Worm (Caenorhabditis elegans) whole organism, L1 larva: ENCODE data around the gene sup-35.

Experiments used
- C04F5.9 ChIP-seq: sonication (generic microtip); optimal IDR thresholded peaks from 2 replicates; lab custom pipeline; 2016; ENCODE audit warnings: missing genetic modification characterization, missing compliant biosample characterization
- C16A3.4 ChIP-seq: fragments of 150-350 bp; optimal IDR thresholded peaks from 2 replicates; lab custom pipeline; 2014; ENCODE audit warnings: missing biosample characterization, missing genetic modification characterization
- C34B4.2 ChIP-seq: sonication (generic microtip); optimal IDR thresholded peaks from 2 replicates; lab custom pipeline; 2017; ENCODE audit warnings: mild to moderate bottlenecking, missing genetic modification characterization, missing compliant biosample characterization
- Y116A8C.19 ChIP-seq: sonication (generic microtip); optimal IDR thresholded peaks from 2 replicates; lab custom pipeline; 2016; ENCODE audit warnings: missing compliant biosample characterization, missing genetic modification characterization, borderline replicate concordance
- aha-1 ChIP-seq: fragments of 150-350 bp; optimal IDR thresholded peaks from 2 replicates; lab custom pipeline; 2014; ENCODE audit warnings: missing biosample characterization, missing genetic modification characterization
- blmp-1 ChIP-seq: fragments of 150-350 bp; optimal IDR thresholded peaks from 2 replicates; lab custom pipeline; 2014; ENCODE audit warnings: missing biosample characterization, missing genetic modification characterization
- ceh-63 ChIP-seq: fragments of 200-800 bp; sonication (Bioruptor generic); optimal IDR thresholded peaks from 2 replicates; lab custom pipeline; 2018; ENCODE audit warnings: mild to moderate bottlenecking, missing genetic modification characterization, missing compliant biosample characterization
- ceh-82 ChIP-seq, 3 experiments: fragments of 150-350 bp in 1 of 3; sonication (generic microtip) in 2 of 3; optimal IDR thresholded peaks; 2 replicates each; lab custom pipeline; 2014 to 2017; ENCODE audit warnings: missing biosample characterization in 3 of 3, missing genetic modification characterization in 3 of 3
- ceh-90 ChIP-seq: sonication (generic microtip); optimal IDR thresholded peaks from 2 replicates; lab custom pipeline; 2016; ENCODE audit warnings: missing genetic modification characterization, missing compliant biosample characterization
- dpl-1 ChIP-seq, 3 experiments: fragments of 150-350 bp in 2 of 3; sonication (generic microtip) in 1 of 3; optimal IDR thresholded peaks; 2 replicates each; lab custom pipeline; 2014 to 2017; ENCODE audit warnings: missing biosample characterization in 3 of 3, missing genetic modification characterization in 3 of 3, missing genetic modification reagents in 3 of 3
- dsc-1 ChIP-seq: sonication (generic microtip); optimal IDR thresholded peaks from 2 replicates; lab custom pipeline; 2016; ENCODE audit warnings: mild to moderate bottlenecking, missing genetic modification characterization, missing compliant biosample characterization
- efl-1 ChIP-seq, 4 experiments: fragments of 150-350 bp; optimal IDR thresholded peaks in 3 of 4; peaks in 1 of 4; 1 replicate in 1 of 4; 2 replicates in 3 of 4; lab custom pipeline; 2014; ENCODE audit warnings: missing biosample characterization in 2 of 4, missing genetic modification characterization in 2 of 4, missing genetic modification reagents in 2 of 4
- egl-13 ChIP-seq: sonication (generic microtip); optimal IDR thresholded peaks from 2 replicates; lab custom pipeline; 2016; ENCODE audit warnings: missing genotype, missing genetic modification reagents, missing genetic modification characterization, missing compliant biosample characterization
- elt-3 ChIP-seq, 6 experiments: fragments of 150-350 bp in 1 of 6; sonication (generic microtip); optimal IDR thresholded peaks; 2 replicates each; lab custom pipeline; 2017 to 2018; ENCODE audit warnings: missing biosample characterization in 6 of 6, missing genetic modification characterization in 6 of 6, inconsistent platforms in 1 of 6
- ets-5 ChIP-seq: fragments of 200-800 bp; sonication (Bioruptor generic); IDR thresholded peaks from 2 replicates; pipeline ENCODE4 v1.3.6; 2022; ENCODE audit warnings: missing genetic modification characterization, missing compliant biosample characterization
- fkh-8 ChIP-seq: sonication (generic microtip); optimal IDR thresholded peaks from 2 replicates; lab custom pipeline; 2016; ENCODE audit warnings: mild to moderate bottlenecking, missing genetic modification characterization, missing compliant biosample characterization
- hlh-17 ChIP-seq: fragments of 200-800 bp; sonication (Bioruptor generic); optimal IDR thresholded peaks from 2 replicates; lab custom pipeline; 2018; ENCODE audit warnings: missing genetic modification characterization, mild to moderate bottlenecking, missing compliant biosample characterization, moderate library complexity, borderline replicate concordance
- hlh-4 ChIP-seq: sonication (generic microtip); optimal IDR thresholded peaks from 2 replicates; lab custom pipeline; 2016; ENCODE audit warnings: mild to moderate bottlenecking, missing genetic modification characterization, missing compliant biosample characterization
- irx-1 ChIP-seq: sonication (generic microtip); optimal IDR thresholded peaks from 2 replicates; lab custom pipeline; 2016; ENCODE audit warnings: missing genetic modification characterization, missing compliant biosample characterization
- jun-1 ChIP-seq: fragments of 150-350 bp; optimal IDR thresholded peaks from 2 replicates; lab custom pipeline; 2014; ENCODE audit warnings: missing biosample characterization, missing genetic modification reagents, missing genetic modification characterization
- lin-15B ChIP-seq: fragments of 150-350 bp; sonication (generic microtip); optimal IDR thresholded peaks from 3 replicates; lab custom pipeline; 2014; ENCODE audit warnings: missing biosample characterization, missing genetic modification characterization
- lin-35 ChIP-seq, 2 experiments: fragments of 150-350 bp; optimal IDR thresholded peaks; 2 replicates each; lab custom pipeline; 2014; ENCODE audit warnings: missing biosample characterization in 2 of 2, missing genetic modification characterization in 2 of 2, missing genetic modification reagents in 2 of 2
- lsy-2 ChIP-seq, 2 experiments: fragments of 150-350 bp; optimal IDR thresholded peaks; 2 replicates each; lab custom pipeline; 2014; ENCODE audit warnings: missing biosample characterization in 2 of 2, missing genetic modification characterization in 2 of 2
- mdl-1 ChIP-seq, 2 experiments: fragments of 150-350 bp; optimal IDR thresholded peaks; 2 replicates each; lab custom pipeline; 2014 to 2017; ENCODE audit warnings: missing biosample characterization in 2 of 2, missing genetic modification characterization in 2 of 2, inconsistent platforms in 1 of 2
- nhr-11 ChIP-seq: fragments of 150-350 bp; optimal IDR thresholded peaks from 2 replicates; lab custom pipeline; 2014; ENCODE audit warnings: missing biosample characterization, missing genetic modification characterization
- nhr-20 ChIP-seq: sonication (generic microtip); optimal IDR thresholded peaks from 2 replicates; lab custom pipeline; 2016; ENCODE audit warnings: mild to moderate bottlenecking, missing genetic modification characterization, missing compliant biosample characterization
- nhr-28 ChIP-seq: fragments of 150-350 bp; optimal IDR thresholded peaks from 2 replicates; lab custom pipeline; 2014; ENCODE audit warnings: missing biosample characterization, missing genetic modification characterization
- nhr-47 ChIP-seq: sonication (generic microtip); optimal IDR thresholded peaks from 2 replicates; lab custom pipeline; 2016; ENCODE audit warnings: mild to moderate bottlenecking, missing genetic modification characterization, moderate library complexity, missing compliant biosample characterization
- nhr-71 ChIP-seq: sonication (generic microtip); optimal IDR thresholded peaks from 2 replicates; lab custom pipeline; 2016; ENCODE audit warnings: mild to moderate bottlenecking, missing genetic modification characterization, moderate library complexity, missing compliant biosample characterization
- nhr-76 ChIP-seq: sonication (generic microtip); optimal IDR thresholded peaks from 2 replicates; lab custom pipeline; 2017; ENCODE audit warnings: missing biosample characterization, missing genetic modification characterization
- nhr-84 ChIP-seq: sonication (generic microtip); optimal IDR thresholded peaks from 2 replicates; lab custom pipeline; 2017; ENCODE audit warnings: missing biosample characterization, missing genetic modification characterization
- nhr-90 ChIP-seq: sonication (generic microtip); optimal IDR thresholded peaks from 2 replicates; lab custom pipeline; 2016; ENCODE audit warnings: mild to moderate bottlenecking, missing genetic modification characterization, missing compliant biosample characterization; ENCODE audit not compliant: poor library complexity
- pag-3 ChIP-seq: sonication (generic microtip); optimal IDR thresholded peaks from 2 replicates; lab custom pipeline; 2017; ENCODE audit warnings: missing genetic modification characterization, mild to moderate bottlenecking, missing compliant biosample characterization, antibody characterized with exemption, borderline replicate concordance; ENCODE audit not compliant: insufficient read depth
- rnt-1 ChIP-seq: sonication (generic microtip); optimal IDR thresholded peaks from 2 replicates; lab custom pipeline; 2016; ENCODE audit warnings: mild to moderate bottlenecking, missing genetic modification characterization, moderate library complexity, missing compliant biosample characterization
- skn-1 ChIP-seq: fragments of 150-350 bp; optimal IDR thresholded peaks from 2 replicates; lab custom pipeline; 2014; ENCODE audit warnings: missing biosample characterization, missing genetic modification characterization
- snpc-4 ChIP-seq: fragments of 150-350 bp; optimal IDR thresholded peaks from 2 replicates; lab custom pipeline; 2014; ENCODE audit warnings: missing biosample characterization, missing genetic modification characterization
- snu-23 ChIP-seq: sonication (generic microtip); optimal IDR thresholded peaks from 2 replicates; lab custom pipeline; 2016; ENCODE audit warnings: missing genetic modification characterization, missing compliant biosample characterization
- tbx-2 ChIP-seq: sonication (generic microtip); optimal IDR thresholded peaks from 2 replicates; lab custom pipeline; 2016; ENCODE audit warnings: missing genetic modification characterization, missing compliant biosample characterization
- unc-130 ChIP-seq: fragments of 150-350 bp; optimal IDR thresholded peaks from 2 replicates; lab custom pipeline; 2017; ENCODE audit warnings: missing biosample characterization, missing genetic modification characterization, inconsistent platforms
- unc-62 ChIP-seq: fragments of 150-350 bp; optimal IDR thresholded peaks from 2 replicates; lab custom pipeline; 2014; ENCODE audit warnings: missing biosample characterization, missing genetic modification reagents, missing genetic modification characterization
- xbp-1 ChIP-seq: sonication (generic microtip); optimal IDR thresholded peaks from 2 replicates; lab custom pipeline; 2016; ENCODE audit warnings: missing genetic modification characterization, missing compliant biosample characterization
- zip-4 ChIP-seq: fragments of 200-800 bp; sonication (Bioruptor generic); optimal IDR thresholded peaks from 2 replicates; lab custom pipeline; 2018; ENCODE audit warnings: mild to moderate bottlenecking, missing genetic modification characterization, moderate library complexity, missing compliant biosample characterization
- ztf-11 ChIP-seq, 2 experiments: sonication (generic microtip); optimal IDR thresholded peaks; 2 replicates each; lab custom pipeline; 2016 to 2017; ENCODE audit warnings: missing genetic modification characterization in 2 of 2, missing biosample characterization in 1 of 2, missing compliant biosample characterization in 1 of 2

Gene sup-35

DNA sequence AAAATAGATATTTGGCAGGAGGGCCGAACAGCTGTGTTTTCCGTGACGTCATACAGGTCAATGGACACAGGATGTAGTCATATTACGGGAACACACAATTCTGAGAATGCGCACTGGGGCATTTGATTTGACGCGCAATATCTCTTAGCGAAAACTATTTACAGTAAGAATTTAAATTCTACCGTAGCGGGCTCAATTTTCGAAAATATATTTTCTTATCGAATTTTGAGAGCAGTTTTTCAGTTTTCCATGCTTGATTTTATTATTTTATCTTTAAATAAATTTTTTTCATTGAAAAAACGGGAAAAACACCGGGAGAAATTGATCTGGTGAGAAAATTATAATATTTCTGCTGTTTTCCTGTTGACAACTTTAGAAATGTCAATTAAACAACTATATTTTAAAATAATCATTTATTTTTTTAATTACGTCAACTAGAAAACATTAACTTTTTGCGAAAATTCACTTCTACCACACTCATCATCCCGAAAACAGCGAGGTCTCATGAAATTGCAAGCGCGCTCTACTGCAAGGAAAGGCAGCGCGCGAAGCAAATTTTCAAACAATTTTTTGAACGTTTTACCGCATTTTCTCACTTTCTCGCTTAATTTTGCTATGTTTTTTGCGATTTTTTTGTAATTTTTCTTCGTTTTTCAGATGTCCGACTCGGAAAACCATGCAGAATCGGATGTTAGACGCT, 22.9 kb upstream of the sup-35 start, which contains the start of the genes Y47D3A.1 and pola-1 (continued):
- TF ChIP-seq pag-3: no peak
- peak; percentile 87 for TF ChIP-seq nhr-71
- TF ChIP-seq aha-1 (tag; lab: Kevin White, UChicago): no peak
- TF ChIP-seq ets-5 (GFP tag; lab: Robert Waterston, UW): no peak
- TF ChIP-seq ceh-90 (tag; lab: Kevin White, UChicago): no peak
- TF ChIP-seq ztf-11 (tag; optimal IDR thresholded peaks at IDR 0.05; lab: Kevin White, UChicago): peak in 1 of 2 experiments; percentile 85
- peak; percentile 82 for TF ChIP-seq tbx-2 (tag; lab: Kevin White, UChicago)
- TF ChIP-seq irx-1 (tag; lab: Kevin White, UChicago): peak; percentile 50
- no peak for TF ChIP-seq Y116A8C.19 (tag; lab: Kevin White, UChicago)
- TF ChIP-seq snu-23 (GFP tag; lab: Kevin White, UChicago): peak; percentile 83
- TF ChIP-seq C34B4.2 (tag; lab: Kevin White, UChicago): no peak
- TF ChIP-seq C04F5.9 (tag; lab: Kevin White, UChicago): peak; percentile 49
- TF ChIP-seq lsy-2 (tag; optimal IDR thresholded peaks at IDR 0.05; lab: Kevin White, UChicago): peak; percentile 77 to 91
- TF ChIP-seq skn-1 (tag; lab: Kevin White, UChicago): peak; percentile 80
- TF ChIP-seq zip-4 (GFP tag; lab: Kevin White, UChicago): no peak
- peak; percentile 68 for TF ChIP-seq egl-13
- peak; percentile 95 to 96 for TF ChIP-seq efl-1 (optimal IDR thresholded peaks at IDR 0.05; lab: Kevin White, UChicago)
- TF ChIP-seq efl-1 (GFP tag; optimal IDR thresholded peaks at IDR 0.05 in 1 of 2; lab: Kevin White, UChicago): peak; percentile 92 to 99
- no peak for TF ChIP-seq ceh-63 (GFP tag; lab: Kevin White, UChicago)

DNA sequence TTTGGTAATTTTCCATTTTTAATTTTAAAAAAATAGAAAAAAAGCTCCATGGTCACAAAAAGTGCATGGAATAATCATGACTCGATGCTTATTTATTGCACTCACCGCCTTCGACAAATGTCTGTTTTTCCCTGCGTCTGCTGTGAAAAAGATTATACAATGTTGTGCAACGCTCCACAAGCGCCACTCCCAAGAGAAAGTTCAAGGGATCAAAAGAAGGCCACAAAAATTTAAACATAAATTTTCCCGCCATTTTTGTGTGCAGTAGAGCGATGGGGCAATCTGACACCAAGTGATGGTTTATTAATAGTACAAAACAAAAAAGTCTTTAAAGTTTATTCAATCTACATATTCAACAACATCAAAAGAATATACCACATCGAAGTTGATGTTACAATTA, 19.9 kb upstream of the sup-35 start, which contains the start of gene fbxa-128:
Gene fbxa-128, minus strand, starts transcription at position 192 of the 400 bp plus-strand sequence.
- TF ChIP-seq nhr-47 (tag; lab: Kevin White, UChicago) (peak; percentile 21), jun-1 (no peak), lsy-2 (tag; optimal IDR thresholded peaks at IDR 0.05; lab: Kevin White, UChicago) (peak in 1 of 2 experiments; percentile 61), ets-5 (GFP tag; lab: Robert Waterston, UW) (no peak), nhr-84 (tag; lab: Kevin White, UChicago) (no peak), snpc-4 (tag; lab: Kevin White, UChicago) (no peak), nhr-90 (peak; percentile 2), hlh-4 (tag; lab: Kevin White, UChicago) (no peak), elt-3 (tag; optimal IDR thresholded peaks at IDR 0.05; lab: Kevin White, UChicago) (no peak), blmp-1 (tag; lab: Kevin White, UChicago) (peak; percentile 18), xbp-1 (tag; lab: Kevin White, UChicago) (peak; percentile 5), snu-23 (GFP tag; lab: Kevin White, UChicago) (peak; percentile 27), lin-35 (GFP tag; optimal IDR thresholded peaks at IDR 0.05; lab: Kevin White, UChicago) (peak; percentile 64 to 68), mdl-1 (tag; optimal IDR thresholded peaks at IDR 0.05; lab: Kevin White, UChicago) (no peak), nhr-28 (tag; lab: Kevin White, UChicago) (no peak), rnt-1 (tag; lab: Kevin White, UChicago) (no peak), nhr-11 (tag; lab: Kevin White, UChicago) (no peak), dpl-1 (GFP tag; optimal IDR thresholded peaks at IDR 0.05; lab: Kevin White, UChicago) (peak; percentile 51 to 84 (median 63)), unc-62 (no peak), fkh-8 (tag; lab: Kevin White, UChicago) (peak; percentile 2), efl-1 (optimal IDR thresholded peaks at IDR 0.05; lab: Kevin White, UChicago) (peak; percentile 70 to 77), efl-1 (GFP tag; optimal IDR thresholded peaks at IDR 0.05 in 1 of 2; lab: Kevin White, UChicago) (peak; percentile 79 to 96), C16A3.4 (tag; lab: Kevin White, UChicago) (peak; percentile 18), nhr-71 (peak; percentile 24), lin-15B (tag; lab: Kevin White, UChicago) (peak; percentile 28), ceh-82 (tag; optimal IDR thresholded peaks at IDR 0.05; lab: Kevin White, UChicago) (peak in 1 of 3 experiments; percentile 21), unc-130 (tag; lab: Kevin White, UChicago) (no peak), hlh-17 (GFP tag; lab: Kevin White, UChicago) (no peak), dsc-1 (tag; lab: Kevin White, UChicago) (peak; percentile 17), nhr-76 (tag; lab: Kevin White, UChicago) (no peak), nhr-20 (tag; lab: Kevin White, UChicago) (peak; percentile 11)
